Fruit fly (Drosophila melanogaster) whole organism, embryonic: ENCODE data around the gene CG43248.

Experiments used
- BEAF-32 ChIP-seq: fragments of 200-800 bp; sonication (Bioruptor generic); optimal IDR thresholded peaks from 3 replicates; lab custom pipeline; 2017; ENCODE audit warnings: missing biosample characterization, missing genetic modification characterization, mild to moderate bottlenecking, moderate library complexity, missing genetic modification reagents
- CG11085 ChIP-seq: fragments of 200-800 bp; sonication (Bioruptor generic); IDR thresholded peaks from 2 replicates; pipeline ENCODE4 v1.3.6; 2022; ENCODE audit warnings: missing biosample characterization, missing genetic modification characterization
- CG11560 ChIP-seq: fragments of 200-800 bp; sonication (Bioruptor generic); IDR thresholded peaks from 3 replicates; pipeline ENCODE4 v1.3.6; 2022; ENCODE audit warnings: missing biosample characterization, missing genetic modification characterization
- CG11696 ChIP-seq: fragments of 200-800 bp; sonication (Bioruptor generic); IDR thresholded peaks from 2 replicates; pipeline ENCODE4 v1.3.6; 2022; ENCODE audit warnings: missing biosample characterization, missing genetic modification characterization
- CG12942 ChIP-seq: fragments of 200-800 bp; sonication (Bioruptor generic); optimal IDR thresholded peaks from 3 replicates; lab custom pipeline; 2016; ENCODE audit warnings: missing biosample characterization, missing genetic modification characterization
- CG1603 ChIP-seq: fragments of 200-800 bp; sonication (Bioruptor generic); optimal IDR thresholded peaks from 2 replicates; lab custom pipeline; 2019; ENCODE audit warnings: missing biosample characterization, mild to moderate bottlenecking, missing genetic modification characterization, moderate library complexity
- CG16779 ChIP-seq: fragments of 200-800 bp; sonication (Bioruptor generic); IDR thresholded peaks from 2 replicates; pipeline ENCODE4 v1.3.6; 2022; ENCODE audit warnings: missing biosample characterization, missing genetic modification characterization
- CG16863 ChIP-seq: fragments of 200-800 bp; sonication (Bioruptor generic); optimal IDR thresholded peaks from 3 replicates; lab custom pipeline; 2016; ENCODE audit warnings: missing biosample characterization, missing genetic modification characterization
- CG17328 ChIP-seq: fragments of 200-800 bp; sonication (Bioruptor generic); IDR thresholded peaks from 2 replicates; pipeline ENCODE4 v1.3.6; 2022; ENCODE audit warnings: missing biosample characterization, missing genetic modification characterization
- CG17385 ChIP-seq: fragments of 200-800 bp; sonication (Bioruptor generic); optimal IDR thresholded peaks from 3 replicates; lab custom pipeline; 2018; ENCODE audit warnings: missing biosample characterization, mild to moderate bottlenecking, missing genetic modification characterization
- CG2875 ChIP-seq: fragments of 200-800 bp; sonication (Bioruptor generic); optimal IDR thresholded peaks from 2 replicates; lab custom pipeline; 2017; ENCODE audit warnings: missing biosample characterization, mild to moderate bottlenecking, missing genetic modification characterization, missing genetic modification reagents
- CG34376 ChIP-seq: fragments of 200-800 bp; sonication (Bioruptor generic); optimal IDR thresholded peaks from 2 replicates; lab custom pipeline; 2018; ENCODE audit warnings: missing biosample characterization, mild to moderate bottlenecking, missing genetic modification characterization
- CG4854 ChIP-seq: fragments of 200-800 bp; sonication (Bioruptor generic); optimal IDR thresholded peaks from 2 replicates; lab custom pipeline; 2016; ENCODE audit warnings: missing biosample characterization, missing genetic modification characterization, inconsistent platforms
- CG6791 ChIP-seq: fragments of 200-800 bp; sonication (Bioruptor generic); IDR thresholded peaks from 3 replicates; pipeline ENCODE4 v1.3.6; 2022; ENCODE audit warnings: missing biosample characterization, missing genetic modification characterization; ENCODE audit not compliant: partially characterized antibody
- CG8089 ChIP-seq: fragments of 200-800 bp; sonication (Bioruptor generic); optimal IDR thresholded peaks from 3 replicates; lab custom pipeline; 2016; ENCODE audit warnings: missing biosample characterization, missing genetic modification characterization
- CG9727 ChIP-seq: fragments of 200-800 bp; sonication (Bioruptor generic); optimal IDR thresholded peaks from 3 replicates; lab custom pipeline; 2017; ENCODE audit warnings: missing biosample characterization, mild to moderate bottlenecking, missing genetic modification characterization
- CG9797 ChIP-seq: fragments of 200-800 bp; sonication (Bioruptor generic); optimal IDR thresholded peaks from 3 replicates; lab custom pipeline; 2018; ENCODE audit warnings: missing biosample characterization, mild to moderate bottlenecking, missing genetic modification characterization
- CHES-1-like ChIP-seq: fragments of 200-800 bp; sonication (Bioruptor generic); optimal IDR thresholded peaks from 2 replicates; lab custom pipeline; 2016; ENCODE audit warnings: missing biosample characterization, missing genetic modification characterization
- Chrac-16 ChIP-seq: fragments of 200-800 bp; sonication (Bioruptor generic); optimal IDR thresholded peaks from 3 replicates; lab custom pipeline; 2016; ENCODE audit warnings: missing biosample characterization, missing genetic modification characterization
- Dip3 ChIP-seq: fragments of 200-800 bp; sonication (Bioruptor generic); optimal IDR thresholded peaks from 3 replicates; lab custom pipeline; 2016; ENCODE audit warnings: missing biosample characterization, missing genetic modification characterization
- Gsc ChIP-seq: fragments of 200-800 bp; sonication (Bioruptor generic); IDR thresholded peaks from 2 replicates; pipeline ENCODE4 v1.3.6; 2022; ENCODE audit warnings: missing biosample characterization, missing genetic modification characterization
- Hr3 ChIP-seq: fragments of 200-800 bp; sonication (Bioruptor generic); optimal IDR thresholded peaks from 3 replicates; lab custom pipeline; 2016; ENCODE audit warnings: missing biosample characterization, missing genetic modification characterization
- Lpt ChIP-seq: fragments of >200 bp; optimal IDR thresholded peaks from 2 replicates; lab custom pipeline; 2018; ENCODE audit warnings: missing biosample characterization, missing genetic modification characterization
- MBD-R2 ChIP-seq: fragments of 200-800 bp; sonication (Bioruptor generic); IDR thresholded peaks from 2 replicates; pipeline ENCODE4 v1.3.6; 2022; ENCODE audit warnings: missing biosample characterization, missing genetic modification characterization
- Mes4 ChIP-seq: fragments of 200-800 bp; sonication (Bioruptor generic); optimal IDR thresholded peaks from 2 replicates; lab custom pipeline; 2016; ENCODE audit warnings: missing biosample characterization, missing genetic modification characterization
- Mrtf ChIP-seq: fragments of 200-800 bp; sonication (Bioruptor generic); IDR thresholded peaks from 3 replicates; pipeline ENCODE4 v1.3.6; 2022; ENCODE audit warnings: missing biosample characterization, missing genetic modification characterization
- NfI ChIP-seq: fragments of 200-800 bp; sonication (Bioruptor generic); optimal IDR thresholded peaks from 3 replicates; lab custom pipeline; 2018; ENCODE audit warnings: missing biosample characterization, mild to moderate bottlenecking, missing genetic modification characterization, moderate library complexity
- Rfx ChIP-seq: fragments of 200-800 bp; sonication (Bioruptor generic); IDR thresholded peaks from 2 replicates; pipeline ENCODE4 v1.3.6; 2022; ENCODE audit warnings: missing biosample characterization, missing genetic modification characterization
- Scr ChIP-seq: fragments of 200-800 bp; sonication (Bioruptor generic); IDR thresholded peaks from 2 replicates; pipeline ENCODE4 v1.3.6; 2022; ENCODE audit warnings: missing biosample characterization, missing genetic modification characterization; ENCODE audit not compliant: partially characterized antibody
- Sry-δ ChIP-seq: fragments of 200-800 bp; sonication (Bioruptor generic); optimal IDR thresholded peaks from 2 replicates; lab custom pipeline; 2016; ENCODE audit warnings: missing biosample characterization, missing genetic modification characterization
- abd-A ChIP-seq: fragments of 200-800 bp; sonication (Bioruptor generic); optimal IDR thresholded peaks from 3 replicates; lab custom pipeline; 2019; ENCODE audit warnings: missing biosample characterization, mild to moderate bottlenecking, missing genetic modification characterization, moderate library complexity
- cad ChIP-seq: fragments of >200 bp; optimal IDR thresholded peaks from 2 replicates; lab custom pipeline; 2017; ENCODE audit warnings: missing biosample characterization, missing genetic modification characterization
- cas ChIP-seq: fragments of 200-800 bp; sonication (Bioruptor generic); IDR thresholded peaks from 2 replicates; pipeline ENCODE4 v1.3.6; 2022; ENCODE audit warnings: missing biosample characterization, missing genetic modification characterization
- cwo ChIP-seq: fragments of 200-800 bp; sonication (Bioruptor generic); optimal IDR thresholded peaks from 3 replicates; lab custom pipeline; 2017; ENCODE audit warnings: missing biosample characterization, missing genetic modification characterization, mild to moderate bottlenecking, moderate library complexity, missing genetic modification reagents
- dpn ChIP-seq, 2 experiments: fragments of 200-800 bp; sonication (Bioruptor generic); optimal IDR thresholded peaks; 3 replicates each; lab custom pipeline; 2016; ENCODE audit warnings: missing biosample characterization in 2 of 2, missing genetic modification characterization in 2 of 2
- eve ChIP-seq, 2 experiments: fragments of >200 bp; optimal IDR thresholded peaks; 2 replicates each; lab custom pipeline; 2017; ENCODE audit warnings: missing biosample characterization in 2 of 2, missing genetic modification characterization in 2 of 2
- hkb ChIP-seq, 2 experiments: fragments of 200-800 bp in 1 of 2; fragments of >200 bp in 1 of 2; sonication (Bioruptor generic) in 1 of 2; IDR thresholded peaks in 1 of 2; optimal IDR thresholded peaks in 1 of 2; 2 replicates each; pipeline versions ENCODE4 v1.3.6 to Lab custom; 2017 to 2022; ENCODE audit warnings: missing biosample characterization in 1 of 2, missing genetic modification characterization in 1 of 2
- ind ChIP-seq: fragments of 200-800 bp; sonication (Bioruptor generic); optimal IDR thresholded peaks from 3 replicates; lab custom pipeline; 2016; ENCODE audit warnings: missing biosample characterization, missing genetic modification characterization
- insv ChIP-seq, 2 experiments: fragments of 200-800 bp; sonication (Bioruptor generic); optimal IDR thresholded peaks; 3 replicates each; lab custom pipeline; 2016 to 2018; ENCODE audit warnings: missing biosample characterization in 2 of 2, missing genetic modification characterization in 2 of 2
- kay ChIP-seq: fragments of 200-800 bp; sonication (Bioruptor generic); optimal IDR thresholded peaks from 2 replicates; lab custom pipeline; 2016; ENCODE audit warnings: missing biosample characterization, missing genetic modification characterization
- lmd ChIP-seq: fragments of 200-800 bp; sonication (Bioruptor generic); IDR thresholded peaks from 2 replicates; pipeline ENCODE4 v1.3.6; 2022; ENCODE audit warnings: missing biosample characterization, missing genetic modification characterization
- maf-S ChIP-seq: fragments of 200-800 bp; sonication (Bioruptor generic); optimal IDR thresholded peaks from 2 replicates; lab custom pipeline; 2016; ENCODE audit warnings: missing biosample characterization, missing genetic modification characterization
- pan ChIP-seq, 4 experiments: fragments of >200 bp in 3 of 4; fragments of 200-800 bp in 1 of 4; sonication (Bioruptor generic) in 1 of 4; optimal IDR thresholded peaks in 3 of 4; IDR thresholded peaks in 1 of 4; 2 replicates each; pipeline versions ENCODE4 v1.3.6 to Lab custom; 2017 to 2022; ENCODE audit warnings: missing biosample characterization in 2 of 4, missing genetic modification characterization in 2 of 4, mixed read lengths in 1 of 4
- peb ChIP-seq: fragments of 200-800 bp; sonication (Bioruptor generic); IDR thresholded peaks from 2 replicates; pipeline ENCODE4 v1.3.6; 2022; ENCODE audit warnings: missing biosample characterization, missing genetic modification characterization
- phol ChIP-seq: fragments of 200-800 bp; sonication (Bioruptor generic); optimal IDR thresholded peaks from 3 replicates; lab custom pipeline; 2018; ENCODE audit warnings: missing biosample characterization, mild to moderate bottlenecking, missing genetic modification characterization, moderate library complexity
- row ChIP-seq: fragments of 200-800 bp; sonication (Bioruptor generic); IDR thresholded peaks from 3 replicates; pipeline ENCODE4 v1.3.6; 2022; ENCODE audit warnings: missing biosample characterization, missing genetic modification characterization
- sc ChIP-seq, 3 experiments: fragments of >200 bp in 2 of 3; fragments of 200-800 bp in 1 of 3; sonication (Bioruptor generic) in 1 of 3; optimal IDR thresholded peaks; 2 replicates in 2 of 3; 3 replicates in 1 of 3; lab custom pipeline; 2017; ENCODE audit warnings: mild to moderate bottlenecking in 1 of 3, missing biosample characterization in 1 of 3, missing genetic modification characterization in 1 of 3, missing genetic modification reagents in 1 of 3
- sisA ChIP-seq: fragments of 200-800 bp; sonication (Bioruptor generic); IDR thresholded peaks from 2 replicates; pipeline ENCODE4 v1.3.6; 2022; ENCODE audit warnings: missing biosample characterization, missing genetic modification characterization
- wek ChIP-seq: fragments of 200-800 bp; sonication (Bioruptor generic); optimal IDR thresholded peaks from 3 replicates; lab custom pipeline; 2018; ENCODE audit warnings: missing biosample characterization, mild to moderate bottlenecking, missing genetic modification characterization, moderate library complexity

Gene CG43248

dm6 chr3L:15580487-15580886 lies 49.2 kb upstream of the CG43248 start, which contains the start of the genes mrn and CG12301 (continued):
- peak; percentile 11 for TF ChIP-seq Mes4 (GFP tag; lab: Kevin White, UChicago)
- peak; percentile 89 for TF ChIP-seq phol
- TF ChIP-seq CG12942 (GFP tag; lab: Kevin White, UChicago) = peak; percentile 51
- TF ChIP-seq CG11560 = peak; percentile 70; the same call in 2 of the 3 replicates
- no peak for TF ChIP-seq CG16779
- peak; percentile 97 for TF ChIP-seq BEAF-32 (GFP tag; lab: Kevin White, UChicago)
- peak; percentile 59 for TF ChIP-seq CHES-1-like (GFP tag; lab: Kevin White, UChicago)
- TF ChIP-seq CG9797 (GFP tag; lab: Kevin White, UChicago) = peak; percentile 55
- peak; percentile 75 for TF ChIP-seq ind (GFP tag; lab: Kevin White, UChicago)
- peak; percentile 40 for TF ChIP-seq CG34376
- TF ChIP-seq sisA (GFP tag; lab: Robert Waterston, UW) = peak; percentile 76
- TF ChIP-seq cwo = peak; percentile 95
- TF ChIP-seq wek (GFP tag; lab: Kevin White, UChicago) = peak; percentile 84
- no peak for TF ChIP-seq Lpt
- TF ChIP-seq maf-S (GFP tag; lab: Kevin White, UChicago) = no peak
- peak; percentile 48 for TF ChIP-seq CG16863 (GFP tag; lab: Kevin White, UChicago)
- no peak for TF ChIP-seq CG17385
- no peak for TF ChIP-seq cad (GFP tag; lab: Kevin White, UChicago)
- peak; percentile 87 for TF ChIP-seq CG9727
- TF ChIP-seq Hr3 (GFP tag; lab: Kevin White, UChicago) = peak; percentile 68
- no peak for TF ChIP-seq CG2875 (GFP tag; lab: Kevin White, UChicago)
- TF ChIP-seq NfI = peak; percentile 66
- TF ChIP-seq kay (GFP tag; lab: Kevin White, UChicago) = peak; percentile 76
- TF ChIP-seq sc (optimal IDR thresholded peaks at IDR 0.05; lab: Kevin White, UChicago) = no peak
- TF ChIP-seq sc (GFP tag; optimal IDR thresholded peaks at IDR 0.05; lab: Kevin White, UChicago) = no peak
- TF ChIP-seq CG17328 = peak; percentile 56; the same call in 1 of the 2 replicates
- peak; percentile 94 for TF ChIP-seq lmd
- no peak for TF ChIP-seq abd-A (tag; lab: Kevin White, UChicago)
- peak; percentile 87 for TF ChIP-seq CG11085 (GFP tag; lab: Robert Waterston, UW)
- TF ChIP-seq Scr (GFP tag; lab: Robert Waterston, UW) = peak; percentile 95
- peak; percentile 86 for TF ChIP-seq peb
- peak; percentile 54 for TF ChIP-seq Chrac-16 (GFP tag; lab: Kevin White, UChicago)
- TF ChIP-seq Sry-δ (GFP tag; lab: Kevin White, UChicago) = peak; percentile 86
- TF ChIP-seq Gsc = peak; percentile 60; the same call in 1 of the 2 replicates
- peak; percentile 92 for TF ChIP-seq cas (GFP tag; lab: Robert Waterston, UW)
- no peak for TF ChIP-seq hkb (optimal IDR thresholded peaks at IDR 0.05; lab: Kevin White, UChicago)
- TF ChIP-seq hkb (GFP tag; IDR thresholded peaks at IDR 0.05; lab: Robert Waterston, UW) = peak; percentile 58
- TF ChIP-seq MBD-R2 (GFP tag; lab: Robert Waterston, UW) = peak; percentile 99
- TF ChIP-seq row (GFP tag; lab: Robert Waterston, UW) = peak; percentile 96
- TF ChIP-seq CG1603 (tag; lab: Kevin White, UChicago) = no peak
- peak; percentile 75 for TF ChIP-seq Mrtf (GFP tag; lab: Robert Waterston, UW)
- peak; percentile 70 for TF ChIP-seq Dip3
- TF ChIP-seq pan (optimal IDR thresholded peaks at IDR 0.05; lab: Kevin White, UChicago) = no peak
- peak in 1 of 2 experiments; percentile 96 for TF ChIP-seq pan (GFP tag; optimal IDR thresholded peaks at IDR 0.05 in 1 of 2, IDR thresholded peaks at IDR 0.05 in 1 of 2)
- peak; percentile 74 for TF ChIP-seq CG4854
- peak; percentile 97 for TF ChIP-seq Rfx (GFP tag; lab: Robert Waterston, UW)
- TF ChIP-seq eve (GFP tag; optimal IDR thresholded peaks at IDR 0.05; lab: Kevin White, UChicago) = no peak
- peak; percentile 84 for TF ChIP-seq CG6791 (GFP tag; lab: Robert Waterston, UW)
- peak; percentile 71 to 82 for TF ChIP-seq dpn (GFP tag; optimal IDR thresholded peaks at IDR 0.05; lab: Kevin White, UChicago)
- TF ChIP-seq CG11696 (GFP tag; lab: Robert Waterston, UW) = peak; percentile 47; the same call in 1 of the 2 replicates
- TF ChIP-seq CG8089 = peak; percentile 3
- peak in 1 of 2 experiments; percentile 60 for TF ChIP-seq insv (GFP tag; optimal IDR thresholded peaks at IDR 0.05; lab: Kevin White, UChicago)
